Worm (Caenorhabditis elegans) whole organism, L4 larva: Measurements from ENCODE around the gene trxr-2.
"Not testable (repeated sequence)": the region's sequence is repeated elsewhere in the genome, so short reads cannot be mapped to it uniquely, and the experiment has no call there.

Experiments
- nhr-11 ChIP-seq: fragments of 150-350 bp; optimal IDR thresholded peaks from 2 replicates; lab custom pipeline; 2014; ENCODE audit warnings: missing biosample characterization, missing genetic modification characterization
- set-16 ChIP-seq: fragments of 200-800 bp; sonication (Bioruptor generic); IDR thresholded peaks from 2 replicates; pipeline ENCODE4 v1.3.6; 2022; ENCODE audit warnings: missing genetic modification reagents, missing genetic modification characterization, missing compliant biosample characterization
- skn-1 ChIP-seq: fragments of 150-350 bp; optimal IDR thresholded peaks from 2 replicates; lab custom pipeline; 2014; ENCODE audit warnings: missing biosample characterization, missing genetic modification characterization
- snpc-4 ChIP-seq: fragments of 150-350 bp; optimal IDR thresholded peaks from 2 replicates; lab custom pipeline; 2014; ENCODE audit warnings: missing biosample characterization, missing genetic modification characterization
- unc-62 ChIP-seq, 3 experiments: fragments of 150-350 bp in 1 of 3; sonication (generic microtip); optimal IDR thresholded peaks in 2 of 3; peaks in 1 of 3; 1 replicate in 1 of 3; 2 replicates in 2 of 3; lab custom pipeline; 2014 to 2017; ENCODE audit warnings: missing biosample characterization in 3 of 3, missing genetic modification characterization in 3 of 3, missing genetic modification reagents in 3 of 3, missing genotype in 1 of 3

DNA sequence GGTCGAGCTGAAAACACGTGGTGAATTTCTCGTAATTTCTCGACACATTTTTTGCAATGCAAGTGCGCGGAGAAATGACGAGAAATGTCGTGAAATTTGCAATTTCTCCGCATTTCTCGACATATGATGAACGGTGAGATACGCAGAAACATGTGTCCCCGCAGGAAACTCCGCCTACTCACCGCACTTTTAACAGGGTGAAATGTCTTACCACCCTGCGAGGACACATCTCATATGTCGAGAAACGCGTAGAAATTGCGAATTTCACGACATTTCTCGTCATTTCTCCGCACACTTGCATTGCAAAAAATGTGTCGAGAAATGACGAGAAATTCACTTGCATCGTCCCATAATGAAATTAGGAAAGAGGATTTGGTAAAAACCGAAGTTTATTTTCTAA, 12.5 kb upstream of the trxr-2 start:
- not testable (repeated sequence) for TF ChIP-seq unc-62 (GFP tag; optimal IDR thresholded peaks at IDR 0.05 in 1 of 2; lab: Kevin White, UChicago); unc-62 (tag; optimal IDR thresholded peaks at IDR 0.05; lab: Kevin White, UChicago); skn-1 (tag; lab: Kevin White, UChicago); snpc-4 (tag; lab: Kevin White, UChicago); nhr-11; set-16 (GFP tag; lab: Robert Waterston, UW)
